Worm (Caenorhabditis elegans): Measurements from ENCODE around the gene C08F1.11.
"Not testable (repeated sequence)": the region's sequence is repeated elsewhere in the genome, so short reads cannot be mapped to it uniquely, and the experiment has no call there.

C08F1.11 gene

ce11 chrII:1784799-1785198 lies at the start of gene C08F1.11:
Gene C08F1.11, minus strand, starts transcription at chrII:1784899.
- TF ChIP-seq unc-62 (GFP tag; optimal IDR thresholded peaks at IDR 0.05) = no peak
- no peak for TF ChIP-seq lsy-2 (tag; optimal IDR thresholded peaks at IDR 0.05)
- TF ChIP-seq nhr-6 (tag; optimal IDR thresholded peaks at IDR 0.05) = no peak
- TF ChIP-seq F13H6.1 (tag; optimal IDR thresholded peaks at IDR 0.05) = no peak
- no peak for TF ChIP-seq mbf-1 (tag; optimal IDR thresholded peaks at IDR 0.05)
- TF ChIP-seq gmeb-1 (tag; optimal IDR thresholded peaks at IDR 0.05) = no peak
- TF ChIP-seq nhr-11 (tag; optimal IDR thresholded peaks at IDR 0.05) = no peak
- no peak for TF ChIP-seq nhr-129 (tag; optimal IDR thresholded peaks at IDR 0.05)
- TF ChIP-seq snpc-4 (tag; optimal IDR thresholded peaks at IDR 0.05) = no peak
- no peak for TF ChIP-seq elt-3 (tag; optimal IDR thresholded peaks at IDR 0.05)
- no peak for TF ChIP-seq nhr-21 (tag; optimal IDR thresholded peaks at IDR 0.05)
- no peak for TF ChIP-seq nhr-237 (tag; optimal IDR thresholded peaks at IDR 0.05)
- TF ChIP-seq ceh-82 (tag; optimal IDR thresholded peaks at IDR 0.05) = no peak
- no peak for TF ChIP-seq sma-3 (GFP tag; optimal IDR thresholded peaks at IDR 0.05)
- no peak for TF ChIP-seq egl-27 (tag; optimal IDR thresholded peaks at IDR 0.05)
- TF ChIP-seq unc-39 (tag; optimal IDR thresholded peaks at IDR 0.05) = no peak
- no peak for TF ChIP-seq fos-1 (tag; optimal IDR thresholded peaks at IDR 0.05)

ce11 chrII:1831883-1832388 lies 47.2 kb upstream of the C08F1.11 start, which contains the start of gene math-39:
Gene math-39, plus strand, starts transcription at chrII:1832338.
- no peak for TF ChIP-seq skn-1 (tag; optimal IDR thresholded peaks at IDR 0.05)
- TF ChIP-seq fos-1 (tag; optimal IDR thresholded peaks at IDR 0.05) = peak; percentile 73

ce11 chrII:1830182-1830682 lies 45.5 kb upstream of the C08F1.11 start, which contains the start of gene math-40:
Gene math-40, plus strand, starts transcription at chrII:1830632.
- no peak for TF ChIP-seq lin-11 (tag; optimal IDR thresholded peaks at IDR 0.05)
- TF ChIP-seq fos-1 (tag; optimal IDR thresholded peaks at IDR 0.05) = peak; percentile 80

ce11 chrII:1824329-1824728 lies 39.6 kb upstream of the C08F1.11 start, which contains the start of gene math-41:
Gene math-41, plus strand, starts transcription at chrII:1824629.
- not testable (repeated sequence) for TF ChIP-seq F13H6.1 (tag; optimal IDR thresholded peaks at IDR 0.05); ama-1 (optimal IDR thresholded peaks at IDR 0.05); nhr-237 (tag; optimal IDR thresholded peaks at IDR 0.05)

ce11 chrII:1820774-1821173 lies 36.1 kb upstream of the C08F1.11 start, which contains the start of gene fbxa-3:
Gene fbxa-3, minus strand, starts transcription at chrII:1820874.
- TF ChIP-seq nhr-25 (tag; optimal IDR thresholded peaks at IDR 0.05) = no peak
- no peak for TF ChIP-seq ztf-4 (tag; optimal IDR thresholded peaks at IDR 0.05)
- no peak for TF ChIP-seq nhr-6 (tag; optimal IDR thresholded peaks at IDR 0.05)

- TF ChIP-seq sma-9 (GFP tag; optimal IDR thresholded peaks at IDR 0.05) = peak; percentile 82
- no peak for TF ChIP-seq sma-9 (tag; optimal IDR thresholded peaks at IDR 0.05)
- TF ChIP-seq lsy-2 (tag; optimal IDR thresholded peaks at IDR 0.05) = peak; percentile 46 to 75
- no peak for TF ChIP-seq lin-39 (tag; optimal IDR thresholded peaks at IDR 0.05)
- no peak for TF ChIP-seq ZK546.5 (tag; optimal IDR thresholded peaks at IDR 0.05)
- TF ChIP-seq gmeb-1 (tag; optimal IDR thresholded peaks at IDR 0.05) = peak; percentile 75
- TF ChIP-seq dmd-4 (tag; optimal IDR thresholded peaks at IDR 0.05) = no peak
- TF ChIP-seq ztf-11 (tag; optimal IDR thresholded peaks at IDR 0.05) = no peak
- no peak for TF ChIP-seq nhr-11 (tag; optimal IDR thresholded peaks at IDR 0.05)
- no peak for TF ChIP-seq sma-3 (GFP tag; optimal IDR thresholded peaks at IDR 0.05)
- no peak for TF ChIP-seq sem-4 (tag; optimal IDR thresholded peaks at IDR 0.05)
- no peak for TF ChIP-seq R02D3.7 (tag; optimal IDR thresholded peaks at IDR 0.05)
- no peak for TF ChIP-seq elt-3 (tag; optimal IDR thresholded peaks at IDR 0.05)
- no peak for TF ChIP-seq blmp-1 (tag; optimal IDR thresholded peaks at IDR 0.05; ENCODE audit: insufficient read depth)
- peak; percentile 97 for TF ChIP-seq fos-1 (tag; optimal IDR thresholded peaks at IDR 0.05)
- no peak for TF ChIP-seq nhr-77 (tag; optimal IDR thresholded peaks at IDR 0.05)
- no peak for TF ChIP-seq elt-1 (tag; optimal IDR thresholded peaks at IDR 0.05)
- no peak for TF ChIP-seq mbf-1 (tag; optimal IDR thresholded peaks at IDR 0.05)
- TF ChIP-seq ztf-1 (GFP tag; conservative IDR thresholded peaks at IDR 0.05) = no peak
- peak; percentile 45 for TF ChIP-seq egl-27 (tag; optimal IDR thresholded peaks at IDR 0.05)
- no peak for TF ChIP-seq nhr-237 (tag; optimal IDR thresholded peaks at IDR 0.05)
- no peak for TF ChIP-seq alr-1 (tag; optimal IDR thresholded peaks at IDR 0.05)
- peak; percentile 87 for TF ChIP-seq C34F6.9 (tag; optimal IDR thresholded peaks at IDR 0.05)
- TF ChIP-seq lin-13 (GFP tag; optimal IDR thresholded peaks at IDR 0.05) = no peak
- TF ChIP-seq aly-2 (tag; optimal IDR thresholded peaks at IDR 0.05) = no peak
- TF ChIP-seq nhr-23 (tag; optimal IDR thresholded peaks at IDR 0.05) = no peak
- TF ChIP-seq nhr-12 (tag; optimal IDR thresholded peaks at IDR 0.05) = no peak
- TF ChIP-seq snpc-4 (tag; optimal IDR thresholded peaks at IDR 0.05) = no peak
- peak; percentile 44 for TF ChIP-seq F13H6.1 (tag; optimal IDR thresholded peaks at IDR 0.05)
- no peak for TF ChIP-seq nhr-6 (tag; optimal IDR thresholded peaks at IDR 0.05)
- peak; percentile 100 for TF ChIP-seq nhr-129 (tag; optimal IDR thresholded peaks at IDR 0.05)
- TF ChIP-seq nhr-25 (tag; optimal IDR thresholded peaks at IDR 0.05) = no peak
- TF ChIP-seq crh-2 (tag; optimal IDR thresholded peaks at IDR 0.05) = peak; percentile 75
Measured at ce11 chrII:1819944-1820570, 35.4 kb upstream of the C08F1.11 start, which contains the start of gene fbxc-19. Gene fbxc-19, plus strand, starts transcription at chrII:1820479.

Measured in whole organism, L2 larva.